Worm (Caenorhabditis elegans) whole organism, L4/young adult: ENCODE results near the gene twk-31.

Experiments used
- dao-5 ChIP-seq: sonication (generic microtip); optimal IDR thresholded peaks from 2 replicates; lab custom pipeline; 2016; ENCODE audit warnings: missing genotype, missing genetic modification characterization, moderate library complexity, missing compliant biosample characterization
- him-1 ChIP-seq: sonication (generic microtip); optimal IDR thresholded peaks from 2 replicates; lab custom pipeline; 2016; ENCODE audit warnings: missing genotype, missing genetic modification reagents, missing genetic modification characterization, missing compliant biosample characterization

DNA sequence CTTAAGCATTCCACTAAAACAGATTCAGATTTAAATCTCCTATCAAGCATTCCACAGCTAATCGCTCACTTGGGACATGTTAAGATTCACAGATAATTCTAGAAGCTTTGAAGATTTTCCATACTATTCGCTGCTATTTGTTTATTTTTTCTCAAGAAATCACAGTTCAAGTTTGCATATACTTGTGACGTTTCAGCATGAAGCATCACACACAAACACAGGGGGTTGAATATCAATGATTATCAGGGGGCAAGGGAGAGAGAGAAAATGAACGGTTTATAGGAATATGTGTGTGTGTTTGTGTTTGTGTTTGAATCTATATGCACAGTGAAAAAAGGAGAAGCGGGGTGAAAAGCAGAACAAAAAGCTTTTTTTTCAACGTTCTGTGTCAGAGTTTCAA lies 7.8 kb upstream of the twk-31 start, which contains the start of gene Y47D3B.12:
- no peak for TF ChIP-seq him-1 (tag; lab: Kevin White, UChicago)
- TF ChIP-seq dao-5 (tag; lab: Kevin White, UChicago), result no peak
